Worm (Caenorhabditis elegans): ENCODE results near the gene C33C12.7.

DNA sequence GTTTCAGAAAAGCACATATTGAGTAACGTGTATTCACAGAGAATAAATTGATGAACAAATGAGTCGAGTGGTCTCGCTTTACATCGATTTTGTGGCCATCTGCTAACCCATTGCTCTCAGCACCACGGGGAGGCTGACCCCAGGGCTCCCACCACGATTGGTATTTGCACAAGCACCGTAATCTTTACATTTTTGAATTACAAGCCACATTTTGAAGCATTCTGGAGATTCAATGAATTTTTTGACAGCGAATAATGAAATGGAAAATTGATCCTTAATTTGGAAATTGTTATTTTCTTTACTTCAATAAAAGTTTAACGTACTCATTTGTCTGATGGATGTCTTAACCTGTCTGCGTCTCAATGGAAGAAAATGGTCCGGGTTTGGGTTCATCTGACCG is 29.7 kb downstream of the C33C12.7 start, which contains the start of gene C40A11.6:
- TF ChIP-seq med-1 (GFP tag; optimal IDR thresholded peaks at IDR 0.05; ENCODE audit: insufficient read depth) (no peak), cog-1 (tag; optimal IDR thresholded peaks at IDR 0.05) (no peak), ztf-29 (GFP tag; IDR thresholded peaks at IDR 0.05) (no peak), flt-1 (GFP tag; IDR thresholded peaks at IDR 0.05) (no peak), ztf-23 (GFP tag; IDR thresholded peaks at IDR 0.05) (no peak), T22C8.4 (GFP tag; IDR thresholded peaks at IDR 0.05) (no peak), klf-2 (GFP tag; conservative IDR thresholded peaks at IDR 0.05) (no peak), ref-1 (GFP tag; conservative IDR thresholded peaks at IDR 0.05) (no peak)

Data from whole organism, midembryonic.